Worm (Caenorhabditis elegans) whole organism, late embryonic: Measurements from ENCODE around the gene spds-1.

ENCODE experiments used
- K09A11.1 ChIP-seq: sonication (generic microtip); optimal IDR thresholded peaks from 2 replicates; lab custom pipeline; 2017; ENCODE audit warnings: antibody characterized with exemption, mild to moderate bottlenecking, missing genetic modification characterization, missing compliant biosample characterization; ENCODE audit not compliant: insufficient read depth
- Y22D7AL.16 ChIP-seq: sonication (generic microtip); optimal IDR thresholded peaks from 2 replicates; lab custom pipeline; 2016; ENCODE audit warnings: missing genetic modification characterization, missing compliant biosample characterization
- ceh-2 ChIP-seq: sonication (generic microtip); optimal IDR thresholded peaks from 2 replicates; lab custom pipeline; 2016; ENCODE audit warnings: missing genotype, missing genetic modification characterization, missing compliant biosample characterization
- ceh-30 ChIP-seq: fragments of 150-350 bp; optimal IDR thresholded peaks from 2 replicates; lab custom pipeline; 2014; ENCODE audit warnings: missing biosample characterization, missing genetic modification characterization
- elt-4 ChIP-seq: sonication (generic microtip); optimal IDR thresholded peaks from 2 replicates; lab custom pipeline; 2016; ENCODE audit warnings: missing genetic modification characterization, missing compliant biosample characterization
- hlh-30 ChIP-seq: sonication (generic microtip); optimal IDR thresholded peaks from 2 replicates; lab custom pipeline; 2017; ENCODE audit warnings: antibody characterized with exemption, missing genetic modification characterization, missing compliant biosample characterization; ENCODE audit not compliant: insufficient read depth
- nhr-11 ChIP-seq: fragments of 150-350 bp; optimal IDR thresholded peaks from 2 replicates; lab custom pipeline; 2014; ENCODE audit warnings: missing biosample characterization, missing genetic modification characterization
- npax-4 ChIP-seq: sonication (generic microtip); optimal IDR thresholded peaks from 2 replicates; lab custom pipeline; 2016; ENCODE audit warnings: missing genetic modification characterization, missing compliant biosample characterization
- pag-3 ChIP-seq: sonication (generic microtip); optimal IDR thresholded peaks from 2 replicates; lab custom pipeline; 2016; ENCODE audit warnings: missing compliant biosample characterization, missing genetic modification characterization, borderline replicate concordance
- pha-4 ChIP-seq: fragments of 150-350 bp; optimal IDR thresholded peaks from 2 replicates; lab custom pipeline; 2018; ENCODE audit warnings: missing biosample characterization, missing genetic modification reagents, missing genetic modification characterization
- sox-4 ChIP-seq: sonication (generic microtip); optimal IDR thresholded peaks from 2 replicates; lab custom pipeline; 2017; ENCODE audit warnings: mild to moderate bottlenecking, missing genetic modification characterization, inconsistent platforms, missing compliant biosample characterization
- tbx-7 ChIP-seq: sonication (generic microtip); optimal IDR thresholded peaks from 2 replicates; lab custom pipeline; 2016; ENCODE audit warnings: missing genotype, missing genetic modification characterization, missing compliant biosample characterization
- unc-3 ChIP-seq, 2 experiments: fragments of 200-800 bp in 1 of 2; sonication (Bioruptor generic) in 1 of 2; sonication (generic microtip) in 1 of 2; conservative IDR thresholded peaks in 1 of 2; optimal IDR thresholded peaks in 1 of 2; 2 replicates each; pipeline versions ENCODE4 v1.3.6 to Lab custom; 2016 to 2022; ENCODE audit warnings: missing compliant biosample characterization in 2 of 2, missing genetic modification characterization in 2 of 2, missing genetic modification reagents in 1 of 2
- ztf-16 ChIP-seq: sonication (generic microtip); optimal IDR thresholded peaks from 2 replicates; lab custom pipeline; 2017; ENCODE audit warnings: missing genetic modification characterization, missing compliant biosample characterization

ce11 chrII:12805161-12805560, 1.5 kb upstream of the spds-1 start, which contains the start of the genes Y46G5A.18 and Y46G5A.47:
- no peak for TF ChIP-seq K09A11.1 (tag; lab: Kevin White, UChicago)
- no peak for TF ChIP-seq pha-4 (tag; lab: Kevin White, UChicago)
- no peak for TF ChIP-seq pag-3 (tag; lab: Kevin White, UChicago)
- TF ChIP-seq hlh-30 (tag; lab: Kevin White, UChicago) = no peak
- TF ChIP-seq nhr-11 (tag; lab: Kevin White, UChicago) = no peak
- no peak for TF ChIP-seq ztf-16
- no peak for TF ChIP-seq tbx-7 (tag; lab: Kevin White, UChicago)
- no peak for TF ChIP-seq ceh-2
- TF ChIP-seq sox-4 (tag; lab: Kevin White, UChicago) = no peak
- TF ChIP-seq Y22D7AL.16 = no peak
- TF ChIP-seq unc-3 (GFP tag; conservative IDR thresholded peaks at IDR 0.05; lab: Robert Waterston, UW) = no peak
- no peak for TF ChIP-seq unc-3 (tag; optimal IDR thresholded peaks at IDR 0.05; lab: Kevin White, UChicago)
- TF ChIP-seq npax-4 (tag; lab: Kevin White, UChicago) = no peak
- TF ChIP-seq elt-4 (tag; lab: Kevin White, UChicago) = no peak
- no peak for TF ChIP-seq ceh-30 (tag; lab: Kevin White, UChicago)
